Worm (Caenorhabditis elegans) whole organism, mixed stage, embryonic: ENCODE data around the gene far-5.

Source experiments
- blmp-1 ChIP-seq: fragments of 150-350 bp; optimal IDR thresholded peaks from 2 replicates; lab custom pipeline; 2014; ENCODE audit warnings: missing biosample characterization, missing genetic modification characterization
- ces-1 ChIP-seq: fragments of 150-350 bp; optimal IDR thresholded peaks from 2 replicates; lab custom pipeline; 2014; ENCODE audit warnings: missing biosample characterization, missing genetic modification reagents, missing genetic modification characterization
- mep-1 ChIP-seq: fragments of 150-350 bp; optimal IDR thresholded peaks from 2 replicates; lab custom pipeline; 2017; ENCODE audit warnings: missing biosample characterization, missing genetic modification reagents, missing genetic modification characterization, inconsistent platforms
- nhr-28 ChIP-seq: fragments of 150-350 bp; optimal IDR thresholded peaks from 2 replicates; lab custom pipeline; 2014; ENCODE audit warnings: missing biosample characterization, missing genetic modification characterization
- nhr-76 ChIP-seq: sonication (generic microtip); optimal IDR thresholded peaks from 2 replicates; lab custom pipeline; 2017; ENCODE audit warnings: missing biosample characterization, missing genetic modification characterization
- pha-4 ChIP-seq: fragments of 150-350 bp; optimal IDR thresholded peaks from 2 replicates; lab custom pipeline; 2018; ENCODE audit warnings: missing biosample characterization, missing genetic modification reagents, missing genetic modification characterization
- sem-2 ChIP-seq: fragments of 200-800 bp; sonication (Bioruptor generic); optimal IDR thresholded peaks from 2 replicates; lab custom pipeline; 2018; ENCODE audit warnings: mild to moderate bottlenecking, missing genetic modification characterization, missing compliant biosample characterization
- unc-62 ChIP-seq: fragments of 150-350 bp; optimal IDR thresholded peaks from 2 replicates; lab custom pipeline; 2014; ENCODE audit warnings: missing biosample characterization, missing genetic modification reagents, missing genetic modification characterization
- ztf-11 ChIP-seq: fragments of 150-350 bp; optimal IDR thresholded peaks from 2 replicates; lab custom pipeline; 2014; ENCODE audit warnings: missing biosample characterization, missing genetic modification characterization

DNA sequence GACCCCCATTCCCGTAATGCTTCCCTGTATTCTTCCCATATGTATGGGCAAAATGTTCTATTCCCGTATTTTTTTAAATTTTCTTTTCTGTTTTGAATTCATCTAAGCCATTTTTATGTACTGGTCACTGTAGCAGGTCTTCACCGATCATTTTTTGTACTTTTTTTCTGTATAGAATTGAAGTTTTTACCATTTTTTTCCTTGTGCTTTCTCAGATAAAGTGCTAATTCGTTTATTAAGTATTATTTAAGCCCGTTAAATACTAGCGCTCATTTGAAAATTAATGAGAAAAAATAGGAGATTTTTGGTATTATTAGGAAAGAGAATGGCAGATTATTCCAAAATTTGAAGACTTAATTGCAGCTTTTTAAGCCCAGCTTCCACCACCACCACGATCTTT, 11.4 kb downstream of the far-5 start:
- TF ChIP-seq mep-1: no peak
- no peak for TF ChIP-seq sem-2 (GFP tag; lab: Kevin White, UChicago)
- no peak for TF ChIP-seq unc-62 (GFP tag; lab: Kevin White, UChicago)
- no peak for TF ChIP-seq nhr-28 (tag; lab: Kevin White, UChicago)
- no peak for TF ChIP-seq nhr-76 (tag; lab: Kevin White, UChicago)
- no peak for TF ChIP-seq ztf-11 (tag; lab: Kevin White, UChicago)
- TF ChIP-seq ces-1 (GFP tag; lab: Kevin White, UChicago): no peak
- TF ChIP-seq blmp-1 (tag; lab: Kevin White, UChicago): no peak
- no peak for TF ChIP-seq pha-4 (tag; lab: Kevin White, UChicago)
